Worm (Caenorhabditis elegans): ENCODE measurements around the gene act-4.

act-4 gene

DNA sequence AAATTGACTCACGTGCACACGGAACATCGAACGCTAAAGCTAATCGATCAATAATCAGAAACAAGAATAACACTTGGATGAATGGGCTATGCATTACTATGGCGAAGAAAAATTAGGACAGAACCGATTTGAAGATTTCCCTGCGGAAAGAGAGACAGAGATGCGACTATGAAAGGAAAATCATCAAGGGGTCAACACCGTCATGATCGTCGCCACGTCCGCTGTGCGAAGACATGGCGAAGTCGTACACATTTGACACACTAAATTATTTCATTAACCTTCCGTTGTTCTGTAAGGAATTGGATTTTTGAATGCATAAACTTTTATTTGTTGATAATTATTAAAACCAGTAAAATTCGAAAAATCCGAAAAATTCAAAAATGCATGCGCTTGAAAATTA lies 8.8 kb downstream of the act-4 start, which contains the start of gene M03F4.6 (continued):
- no peak for TF ChIP-seq attf-6 (GFP tag; IDR thresholded peaks at IDR 0.05)
- TF ChIP-seq efl-1 (GFP tag; optimal IDR thresholded peaks at IDR 0.05) = no peak
- no peak for TF ChIP-seq lir-1 (GFP tag; conservative IDR thresholded peaks at IDR 0.05)
- TF ChIP-seq him-1 (tag; optimal IDR thresholded peaks at IDR 0.05) = no peak
- TF ChIP-seq hrde-1 (tag; optimal IDR thresholded peaks at IDR 0.05; ENCODE audit: borderline replicate concordance) = no peak
- TF ChIP-seq Y56A3A.18 (GFP tag; IDR thresholded peaks at IDR 0.05) = 0 out of 2 replicates have a peak, but pooled peaks have one; percentile 72
- no peak for TF ChIP-seq B0035.1 (tag; optimal IDR thresholded peaks at IDR 0.05)
- no peak for TF ChIP-seq zfh-2 (GFP tag; conservative IDR thresholded peaks at IDR 0.05)
- no peak for TF ChIP-seq snpc-1.3 (tag; optimal IDR thresholded peaks at IDR 0.05; ENCODE audit: insufficient read depth)
- TF ChIP-seq lin-40 (tag; optimal IDR thresholded peaks at IDR 0.05) = no peak
- no peak for TF ChIP-seq T26A5.8 (tag; optimal IDR thresholded peaks at IDR 0.05)
- TF ChIP-seq sea-2 (GFP tag; IDR thresholded peaks at IDR 0.05) = no peak
- peak; percentile 23; the same call in 1 of the 2 replicates for TF ChIP-seq lin-26 (GFP tag; IDR thresholded peaks at IDR 0.05)
- TF ChIP-seq B0261.1 (tag; optimal IDR thresholded peaks at IDR 0.05) = no peak
- TF ChIP-seq repo-1 (tag; optimal IDR thresholded peaks at IDR 0.05) = peak; percentile 84
- no peak for TF ChIP-seq xnd-1 (tag; optimal IDR thresholded peaks at IDR 0.05)
- no peak for TF ChIP-seq nfya-2 (GFP tag; IDR thresholded peaks at IDR 0.05)
- TF ChIP-seq chd-7 (tag; optimal IDR thresholded peaks at IDR 0.05) = peak; percentile 49
- no peak for TF ChIP-seq nhr-27 (tag; optimal IDR thresholded peaks at IDR 0.05)
- TF ChIP-seq ceh-27 (GFP tag; optimal IDR thresholded peaks at IDR 0.05) = no peak
- peak; percentile 6 for TF ChIP-seq gei-17 (GFP tag; optimal IDR thresholded peaks at IDR 0.05)
- TF ChIP-seq atf-7 (tag; optimal IDR thresholded peaks at IDR 0.05) = peak; percentile 61
- no peak for TF ChIP-seq mel-28 (tag; optimal IDR thresholded peaks at IDR 0.05; ENCODE audit: borderline replicate concordance)
- TF ChIP-seq Y95B8A.8 (GFP tag; IDR thresholded peaks at IDR 0.05) = no peak
- no peak for TF ChIP-seq bed-1 (GFP tag; IDR thresholded peaks at IDR 0.05)
- TF ChIP-seq hmg-1.2 (GFP tag; IDR thresholded peaks at IDR 0.05) = no peak
- TF ChIP-seq ama-1 (optimal IDR thresholded peaks at IDR 0.05) = peak; percentile 68
- TF ChIP-seq ama-1 (GFP tag; optimal IDR thresholded peaks at IDR 0.05) = no peak
- TF ChIP-seq sptf-2 (GFP tag; optimal IDR thresholded peaks at IDR 0.05) = no peak
- TF ChIP-seq F57C9.4 (tag; optimal IDR thresholded peaks at IDR 0.05) = no peak
- no peak for TF ChIP-seq F10E7.11 (tag; optimal IDR thresholded peaks at IDR 0.05)
- peak; percentile 42; the same call in 1 of the 2 replicates for TF ChIP-seq dox-1 (GFP tag; IDR thresholded peaks at IDR 0.05)
- no peak for TF ChIP-seq hlh-12 (tag; optimal IDR thresholded peaks at IDR 0.05)
- TF ChIP-seq rcor-1 (GFP tag; IDR thresholded peaks at IDR 0.05) = peak; percentile 35; the same call in 1 of the 2 replicates
- no peak for TF ChIP-seq sdz-38 (tag; optimal IDR thresholded peaks at IDR 0.05)
- no peak for TF ChIP-seq T07F8.4 (tag; optimal IDR thresholded peaks at IDR 0.05)
- peak; percentile 3 for TF ChIP-seq nhr-90 (tag; optimal IDR thresholded peaks at IDR 0.05)
- peak; percentile 80; the same call in 1 of the 2 replicates for TF ChIP-seq madf-3 (GFP tag; IDR thresholded peaks at IDR 0.05)
- TF ChIP-seq ceh-79 (tag; optimal IDR thresholded peaks at IDR 0.05) = no peak
- no peak for TF ChIP-seq K12H6.12 (tag; optimal IDR thresholded peaks at IDR 0.05)
- TF ChIP-seq F23B12.7 (tag; optimal IDR thresholded peaks at IDR 0.05; ENCODE audit: insufficient read depth) = no peak
- no peak for TF ChIP-seq F57A8.1 (GFP tag; optimal IDR thresholded peaks at IDR 0.05)
- no peak for TF ChIP-seq nhr-179 (tag; optimal IDR thresholded peaks at IDR 0.05)
- TF ChIP-seq Y53F4B.3 (GFP tag; IDR thresholded peaks at IDR 0.05) = no peak
- peak; percentile 28 for TF ChIP-seq tbp1 (GFP tag; optimal IDR thresholded peaks at IDR 0.05)
- no peak for TF ChIP-seq lsy-27 (tag; optimal IDR thresholded peaks at IDR 0.05; ENCODE audit: borderline replicate concordance, insufficient read depth)
- TF ChIP-seq ceh-40 (GFP tag; IDR thresholded peaks at IDR 0.05) = 0 out of 2 replicates have a peak, but pooled peaks have one; percentile 51
- no peak for TF ChIP-seq ceh-100 (GFP tag; IDR thresholded peaks at IDR 0.05)
- TF ChIP-seq madf-10 (tag; optimal IDR thresholded peaks at IDR 0.05) = peak; percentile 39
- TF ChIP-seq F37B4.10 (GFP tag; IDR thresholded peaks at IDR 0.05) = no peak
